Worm (Caenorhabditis elegans) whole organism, L1 larva: Measurements from ENCODE around the gene srb-18.

Experiments used
- aha-1 ChIP-seq: fragments of 150-350 bp; optimal IDR thresholded peaks from 2 replicates; lab custom pipeline; 2014; ENCODE audit warnings: missing biosample characterization, missing genetic modification characterization
- alr-1 ChIP-seq: fragments of 200-800 bp; sonication (Bioruptor generic); optimal IDR thresholded peaks from 2 replicates; lab custom pipeline; 2018; ENCODE audit warnings: borderline replicate concordance, mild to moderate bottlenecking, missing genetic modification characterization, missing compliant biosample characterization
- ceh-63 ChIP-seq: fragments of 200-800 bp; sonication (Bioruptor generic); optimal IDR thresholded peaks from 2 replicates; lab custom pipeline; 2018; ENCODE audit warnings: mild to moderate bottlenecking, missing genetic modification characterization, missing compliant biosample characterization
- egl-13 ChIP-seq: sonication (generic microtip); optimal IDR thresholded peaks from 2 replicates; lab custom pipeline; 2016; ENCODE audit warnings: missing genotype, missing genetic modification reagents, missing genetic modification characterization, missing compliant biosample characterization
- egl-27 ChIP-seq, 2 experiments: fragments of 150-350 bp in 1 of 2; sonication (generic microtip); optimal IDR thresholded peaks; 3 replicates each; lab custom pipeline; 2017 to 2018; ENCODE audit warnings: missing biosample characterization in 2 of 2, missing genetic modification characterization in 2 of 2, missing genetic modification reagents in 2 of 2
- lin-13 ChIP-seq: fragments of 150-350 bp; optimal IDR thresholded peaks from 2 replicates; lab custom pipeline; 2014; ENCODE audit warnings: missing biosample characterization, missing genetic modification reagents, missing genetic modification characterization
- lin-14 ChIP-seq: fragments of 200-800 bp; sonication (Bioruptor generic); optimal IDR thresholded peaks from 2 replicates; lab custom pipeline; 2018; ENCODE audit warnings: mild to moderate bottlenecking, missing genetic modification characterization, moderate library complexity, missing compliant biosample characterization
- lsy-2 ChIP-seq, 2 experiments: fragments of 150-350 bp; optimal IDR thresholded peaks; 2 replicates each; lab custom pipeline; 2014; ENCODE audit warnings: missing biosample characterization in 2 of 2, missing genetic modification characterization in 2 of 2
- skn-1 ChIP-seq: fragments of 150-350 bp; optimal IDR thresholded peaks from 2 replicates; lab custom pipeline; 2014; ENCODE audit warnings: missing biosample characterization, missing genetic modification characterization
- sptf-1 ChIP-seq: fragments of 150-350 bp; optimal IDR thresholded peaks from 2 replicates; lab custom pipeline; 2014; ENCODE audit warnings: missing biosample characterization, missing genetic modification characterization
- zip-4 ChIP-seq: fragments of 200-800 bp; sonication (Bioruptor generic); optimal IDR thresholded peaks from 2 replicates; lab custom pipeline; 2018; ENCODE audit warnings: mild to moderate bottlenecking, missing genetic modification characterization, moderate library complexity, missing compliant biosample characterization

DNA sequence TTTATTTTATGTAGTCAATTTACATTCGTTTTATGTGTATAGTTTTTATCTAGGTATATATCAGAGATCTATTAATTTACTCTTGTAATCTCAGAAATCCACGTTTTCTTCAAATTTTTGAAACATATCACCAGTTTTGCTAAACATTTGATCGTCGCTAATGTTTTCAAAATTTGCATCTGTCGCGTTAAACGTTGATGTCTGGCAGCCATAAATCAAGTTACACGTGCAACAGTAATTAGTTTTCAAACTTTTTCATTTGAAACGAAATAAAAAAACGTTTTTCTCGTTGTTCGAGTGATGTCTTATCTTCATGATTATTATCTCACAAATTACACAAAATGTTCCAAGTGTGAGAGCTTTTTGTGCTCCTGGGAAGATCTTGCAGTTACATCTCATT, 17.6 kb upstream of the srb-18 start, which contains the start of gene srh-79:
- TF ChIP-seq skn-1 (tag; lab: Kevin White, UChicago) (no peak), ceh-63 (GFP tag; lab: Kevin White, UChicago) (no peak), lsy-2 (tag; optimal IDR thresholded peaks at IDR 0.05; lab: Kevin White, UChicago) (no peak), aha-1 (tag; lab: Kevin White, UChicago) (no peak), egl-13 (tag; lab: Kevin White, UChicago) (no peak), alr-1 (tag; lab: Kevin White, UChicago) (no peak), egl-27 (tag; optimal IDR thresholded peaks at IDR 0.05; lab: Kevin White, UChicago) (no peak), zip-4 (no peak), sptf-1 (tag; lab: Kevin White, UChicago) (no peak), lin-13 (GFP tag; lab: Kevin White, UChicago) (no peak), lin-14 (GFP tag; lab: Kevin White, UChicago) (no peak)
